Fruit fly (Drosophila melanogaster): Measurements from ENCODE around the gene CG12590.

Gene CG12590

DNA sequence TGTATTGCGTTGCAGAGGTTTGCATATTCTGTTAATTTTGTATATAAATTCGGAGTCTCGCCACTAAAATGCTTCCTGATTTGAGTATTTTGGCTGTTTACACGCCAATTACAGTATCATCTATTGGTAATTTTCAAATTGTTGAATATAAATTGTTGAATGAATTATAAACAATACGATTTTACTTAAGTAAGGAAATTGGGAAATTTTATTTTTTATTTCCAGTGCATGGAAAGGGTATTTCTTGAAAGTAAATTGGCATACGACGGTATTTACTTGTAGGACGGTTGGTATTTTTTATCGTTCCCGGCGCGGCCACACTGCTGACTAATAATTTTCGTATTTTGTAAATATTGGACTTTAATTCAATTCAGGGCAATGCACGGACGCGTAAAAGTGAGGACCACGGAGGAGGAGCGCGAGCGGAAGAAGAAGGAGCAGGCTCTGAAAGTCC, 31.6 kb upstream of the CG12590 start, which contains the start of gene RabGGTa (continued):
- no peak for TF ChIP-seq CG1832 (GFP tag; optimal IDR thresholded peaks at IDR 0.05)
- TF ChIP-seq CG4424 (GFP tag; optimal IDR thresholded peaks at IDR 0.05): peak; percentile 57
- TF ChIP-seq Gsc (GFP tag; IDR thresholded peaks at IDR 0.05): no peak
- TF ChIP-seq twi (tag; optimal IDR thresholded peaks at IDR 0.05): peak; percentile 36
- TF ChIP-seq Neu2 (GFP tag; optimal IDR thresholded peaks at IDR 0.05; ENCODE audit: borderline replicate concordance): no peak
- TF ChIP-seq Dek (tag; optimal IDR thresholded peaks at IDR 0.05): peak; percentile 76
- TF ChIP-seq exex (tag; optimal IDR thresholded peaks at IDR 0.05): no peak
- TF ChIP-seq CG3407 (GFP tag; optimal IDR thresholded peaks at IDR 0.05): peak; percentile 27
- peak; percentile 27 for TF ChIP-seq CG9876 (GFP tag; optimal IDR thresholded peaks at IDR 0.05)
- TF ChIP-seq CG6175 (GFP tag; IDR thresholded peaks at IDR 0.05): 0 out of 3 replicates have a peak, but pooled peaks have one; percentile 9
- peak; percentile 59 for TF ChIP-seq slp2 (GFP tag; optimal IDR thresholded peaks at IDR 0.05)
- peak; percentile 68 for TF ChIP-seq Ptx1 (GFP tag; IDR thresholded peaks at IDR 0.05)
- TF ChIP-seq CG1024 (GFP tag; IDR thresholded peaks at IDR 0.05): peak; percentile 64; the same call in 1 of the 2 replicates
- peak; percentile 58 for TF ChIP-seq CG10267 (tag; optimal IDR thresholded peaks at IDR 0.05)
- TF ChIP-seq Bdp1 (GFP tag; optimal IDR thresholded peaks at IDR 0.05): peak; percentile 35
- peak in 1 of 3 experiments; percentile 60 for TF ChIP-seq lola (GFP tag; optimal IDR thresholded peaks at IDR 0.05)
- TF ChIP-seq maf-S (GFP tag; optimal IDR thresholded peaks at IDR 0.05): peak; percentile 9
- TF ChIP-seq CG17359 (tag; optimal IDR thresholded peaks at IDR 0.05): peak; percentile 77
- TF ChIP-seq peb (GFP tag; IDR thresholded peaks at IDR 0.05): no peak
- TF ChIP-seq CG1233 (GFP tag; optimal IDR thresholded peaks at IDR 0.05): peak; percentile 51
- peak; percentile 78 for TF ChIP-seq CG17361 (GFP tag; IDR thresholded peaks at IDR 0.05)
- TF ChIP-seq Rfx (GFP tag; IDR thresholded peaks at IDR 0.05): peak; percentile 72
- TF ChIP-seq CG2678 (tag; optimal IDR thresholded peaks at IDR 0.05): no peak
- no peak for TF ChIP-seq NC2α (GFP tag; optimal IDR thresholded peaks at IDR 0.05)
- peak; percentile 55 for TF ChIP-seq btn (GFP tag; optimal IDR thresholded peaks at IDR 0.05)
- no peak for TF ChIP-seq bigmax (GFP tag; optimal IDR thresholded peaks at IDR 0.05)
- peak; percentile 47; the same call in 1 of the 2 replicates for TF ChIP-seq CG7372 (GFP tag; IDR thresholded peaks at IDR 0.05)
- peak; percentile 47 for TF ChIP-seq Abd-B (GFP tag; optimal IDR thresholded peaks at IDR 0.05)
- peak; percentile 77 for TF ChIP-seq CG18262 (tag; optimal IDR thresholded peaks at IDR 0.05)
- TF ChIP-seq CG12744 (GFP tag; optimal IDR thresholded peaks at IDR 0.05): peak; percentile 53
- TF ChIP-seq yki (optimal IDR thresholded peaks at IDR 0.05): no peak
- TF ChIP-seq CG8089 (GFP tag; optimal IDR thresholded peaks at IDR 0.05): no peak
- TF ChIP-seq CG6683 (GFP tag; optimal IDR thresholded peaks at IDR 0.05): peak; percentile 38
- TF ChIP-seq sens-2 (GFP tag; IDR thresholded peaks at IDR 0.05): no peak
- peak; percentile 17 for TF ChIP-seq org-1 (GFP tag; optimal IDR thresholded peaks at IDR 0.05)
- peak; percentile 24 for TF ChIP-seq CG10431 (GFP tag; optimal IDR thresholded peaks at IDR 0.05)
- no peak for TF ChIP-seq lbe (GFP tag; optimal IDR thresholded peaks at IDR 0.05)
- TF ChIP-seq fu2 (GFP tag; optimal IDR thresholded peaks at IDR 0.05): peak; percentile 35
- peak; percentile 68 for TF ChIP-seq CG18599 (GFP tag; optimal IDR thresholded peaks at IDR 0.05)
- peak; percentile 77; the same call in 2 of the 3 replicates for TF ChIP-seq CG11456 (GFP tag; IDR thresholded peaks at IDR 0.05)
- no peak for TF ChIP-seq CG31224 (GFP tag; IDR thresholded peaks at IDR 0.05)
- peak; percentile 75 for TF ChIP-seq CG30403 (GFP tag; optimal IDR thresholded peaks at IDR 0.05)
- no peak for TF ChIP-seq Opbp (GFP tag; IDR thresholded peaks at IDR 0.05; ENCODE audit: partially characterized antibody)
- 0 out of 2 replicates have a peak, but pooled peaks have one; percentile 12 for TF ChIP-seq wdn (GFP tag; IDR thresholded peaks at IDR 0.05)
- peak; percentile 35; the same call in 1 of the 2 replicates for TF ChIP-seq CG14667 (GFP tag; IDR thresholded peaks at IDR 0.05)
- 0 out of 2 replicates have a peak, but pooled peaks have one; percentile 8 for TF ChIP-seq CG10321 (GFP tag; IDR thresholded peaks at IDR 0.05)
- peak; percentile 43 for TF ChIP-seq Nf-YB (GFP tag; optimal IDR thresholded peaks at IDR 0.05)
- peak; percentile 68 for TF ChIP-seq Fer1 (GFP tag; optimal IDR thresholded peaks at IDR 0.05)
- peak; percentile 84 for TF ChIP-seq gem (tag; optimal IDR thresholded peaks at IDR 0.05)
- TF ChIP-seq trem (tag; optimal IDR thresholded peaks at IDR 0.05): peak; percentile 66
- peak; percentile 38 for TF ChIP-seq cato (GFP tag; optimal IDR thresholded peaks at IDR 0.05; ENCODE audit: borderline replicate concordance)
